Worm (Caenorhabditis elegans): ENCODE data around the gene K02E11.5.

Gene K02E11.5

DNA sequence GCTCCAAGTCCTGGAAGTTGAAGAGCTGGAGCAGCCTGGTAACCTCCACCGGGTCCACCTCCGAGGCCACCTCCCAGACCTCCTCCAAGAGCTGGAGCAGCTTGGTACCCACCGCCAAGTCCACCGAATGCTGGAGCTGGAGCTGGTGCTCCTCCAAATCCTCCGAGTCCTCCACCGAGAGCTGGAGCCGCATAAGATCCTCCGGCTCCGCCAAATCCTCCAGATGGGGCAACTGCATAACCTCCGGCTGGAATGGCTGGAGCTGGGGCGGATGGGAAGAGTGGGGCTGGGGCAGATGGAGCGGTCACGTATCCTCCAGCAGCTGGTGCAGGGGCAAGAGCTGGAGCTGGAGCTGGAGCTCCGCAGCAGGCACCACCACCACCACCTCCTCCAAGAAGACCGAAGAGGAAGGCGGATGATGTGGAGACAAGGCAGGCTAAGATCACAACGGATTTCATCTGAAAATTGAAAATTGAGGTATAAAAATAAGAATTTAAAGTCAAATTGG, 11.4 kb upstream of the K02E11.5 start, which contains the start of gene K02E11.10:
Gene K02E11.10, minus strand, starts transcription at position 458 of the 508 bp plus-strand sequence.
- TF ChIP-seq hmg-11 (tag; optimal IDR thresholded peaks at IDR 0.05) (no peak), ztf-11 (tag; optimal IDR thresholded peaks at IDR 0.05) (no peak), fos-1 (tag; optimal IDR thresholded peaks at IDR 0.05) (no peak), ceh-16 (tag; optimal IDR thresholded peaks at IDR 0.05) (no peak), ceh-28 (tag; optimal IDR thresholded peaks at IDR 0.05) (no peak), ama-1 (optimal IDR thresholded peaks at IDR 0.05) (no peak), fkh-10 (GFP tag; optimal IDR thresholded peaks at IDR 0.05) (no peak), pqm-1 (tag; optimal IDR thresholded peaks at IDR 0.05) (no peak), nhr-67 (tag; optimal IDR thresholded peaks at IDR 0.05) (no peak), nhr-76 (tag; optimal IDR thresholded peaks at IDR 0.05) (no peak), unc-62 (GFP tag; optimal IDR thresholded peaks at IDR 0.05) (no peak), nhr-43 (tag; optimal IDR thresholded peaks at IDR 0.05; ENCODE audit: poor library complexity, severe bottlenecking) (no peak)

DNA sequence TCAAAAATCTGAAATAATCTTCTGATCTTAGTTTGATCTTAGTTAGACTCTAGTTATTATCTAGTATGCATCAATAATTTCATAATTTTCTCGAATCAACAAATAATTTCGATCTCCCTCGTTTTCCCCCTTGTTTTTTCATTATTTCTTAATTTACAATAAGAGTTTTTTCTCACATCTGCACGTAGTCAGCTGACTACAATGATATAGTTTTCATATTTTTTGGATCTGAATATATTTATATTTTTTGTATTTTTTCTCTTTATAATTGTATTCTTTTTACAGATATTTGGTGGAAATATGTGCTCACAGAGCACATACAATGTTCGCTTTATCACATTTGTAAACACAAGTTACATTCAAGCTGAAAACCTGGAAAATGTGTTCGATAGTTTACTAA, 8.2 kb upstream of the K02E11.5 start, which contains the start of gene sre-7:
Gene sre-7, plus strand, starts transcription at position 301 of the 400 bp plus-strand sequence.
- TF ChIP-seq ztf-11 (tag; optimal IDR thresholded peaks at IDR 0.05) (no peak), ZK546.5 (tag; optimal IDR thresholded peaks at IDR 0.05) (no peak), zag-1 (tag; optimal IDR thresholded peaks at IDR 0.05) (no peak), nhr-11 (tag; optimal IDR thresholded peaks at IDR 0.05) (no peak), elt-2 (tag; optimal IDR thresholded peaks at IDR 0.05) (no peak), skn-1 (tag; optimal IDR thresholded peaks at IDR 0.05) (no peak), elt-3 (tag; optimal IDR thresholded peaks at IDR 0.05) (no peak), ceh-9 (tag; optimal IDR thresholded peaks at IDR 0.05) (no peak), sea-2 (GFP tag; optimal IDR thresholded peaks at IDR 0.05) (no peak), lin-39 (tag; optimal IDR thresholded peaks at IDR 0.05) (no peak), R02D3.7 (tag; optimal IDR thresholded peaks at IDR 0.05) (no peak), ama-1 (optimal IDR thresholded peaks at IDR 0.05) (no peak), nhr-67 (tag; optimal IDR thresholded peaks at IDR 0.05) (no peak), egl-27 (tag; optimal IDR thresholded peaks at IDR 0.05) (no peak), ceh-28 (tag; optimal IDR thresholded peaks at IDR 0.05) (no peak), elt-1 (tag; optimal IDR thresholded peaks at IDR 0.05) (no peak), ceh-82 (tag; optimal IDR thresholded peaks at IDR 0.05) (no peak)

DNA sequence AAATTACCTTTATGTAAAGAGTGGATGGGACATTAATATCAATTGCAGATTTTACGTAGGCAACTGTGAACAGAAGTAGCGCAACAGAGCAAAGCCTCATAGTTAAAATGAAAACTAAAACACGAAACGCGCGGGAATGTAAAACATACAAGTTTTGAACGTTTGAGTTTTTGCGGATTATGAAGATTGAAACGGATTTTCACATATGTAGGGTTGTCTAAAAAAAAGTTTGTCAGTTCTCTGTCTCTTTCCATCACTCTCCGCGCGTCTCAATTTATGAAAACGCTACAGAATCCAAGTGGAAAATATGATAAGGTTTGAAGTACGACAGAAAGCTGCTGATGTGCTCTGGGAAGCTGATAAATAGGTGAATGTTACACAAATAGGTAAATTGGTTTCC, 5.4 kb upstream of the K02E11.5 start, which contains the start of gene K02E11.3:
Gene K02E11.3, minus strand, starts transcription at position 101 of the 400 bp plus-strand sequence.
- no peak for TF ChIP-seq snpc-4 (tag; optimal IDR thresholded peaks at IDR 0.05)
- no peak for TF ChIP-seq ZK546.5 (tag; optimal IDR thresholded peaks at IDR 0.05)

DNA sequence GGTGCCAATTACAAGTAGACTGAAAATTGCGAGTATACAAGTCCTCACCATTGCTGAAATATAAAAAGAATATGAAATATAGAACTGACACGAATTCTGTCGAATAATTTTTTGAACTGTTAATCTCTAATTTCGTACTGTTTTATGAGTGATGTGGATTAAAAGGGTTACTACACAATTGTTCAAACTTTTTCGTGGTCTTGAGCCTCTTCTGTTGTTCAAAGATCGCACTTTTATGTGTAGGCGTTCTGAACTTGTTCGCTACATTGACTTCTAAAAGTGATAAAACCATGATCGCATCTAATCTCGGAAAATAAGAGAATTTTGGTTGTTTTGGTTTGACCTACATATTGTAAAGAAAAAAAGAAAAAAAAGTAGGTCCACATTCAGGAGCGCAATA, 4.1 kb upstream of the K02E11.5 start, which contains the start of gene K02E11.4:
Gene K02E11.4, minus strand, starts transcription at position 101 of the 400 bp plus-strand sequence.
- TF ChIP-seq pha-4 (tag; optimal IDR thresholded peaks at IDR 0.05) (no peak), ztf-11 (tag; optimal IDR thresholded peaks at IDR 0.05) (no peak), nfya-1 (tag; optimal IDR thresholded peaks at IDR 0.05; ENCODE audit: insufficient read depth) (no peak), aly-2 (tag; optimal IDR thresholded peaks at IDR 0.05) (no peak), skn-1 (tag; optimal IDR thresholded peaks at IDR 0.05) (no peak), ztf-4 (tag; optimal IDR thresholded peaks at IDR 0.05) (no peak), sea-2 (GFP tag; optimal IDR thresholded peaks at IDR 0.05) (no peak), nhr-67 (tag; optimal IDR thresholded peaks at IDR 0.05) (no peak), snpc-4 (tag; optimal IDR thresholded peaks at IDR 0.05) (no peak), lin-15B (tag; optimal IDR thresholded peaks at IDR 0.05) (no peak), nhr-77 (tag; optimal IDR thresholded peaks at IDR 0.05) (no peak), nhr-237 (tag; optimal IDR thresholded peaks at IDR 0.05) (no peak), egl-27 (tag; optimal IDR thresholded peaks at IDR 0.05) (no peak), ceh-16 (tag; optimal IDR thresholded peaks at IDR 0.05) (no peak), mdl-1 (tag; optimal IDR thresholded peaks at IDR 0.05) (no peak), ceh-9 (tag; optimal IDR thresholded peaks at IDR 0.05) (no peak), elt-2 (tag; optimal IDR thresholded peaks at IDR 0.05) (no peak), nhr-12 (tag; optimal IDR thresholded peaks at IDR 0.05) (no peak), nhr-43 (tag; optimal IDR thresholded peaks at IDR 0.05; ENCODE audit: poor library complexity, severe bottlenecking) (no peak)

DNA sequence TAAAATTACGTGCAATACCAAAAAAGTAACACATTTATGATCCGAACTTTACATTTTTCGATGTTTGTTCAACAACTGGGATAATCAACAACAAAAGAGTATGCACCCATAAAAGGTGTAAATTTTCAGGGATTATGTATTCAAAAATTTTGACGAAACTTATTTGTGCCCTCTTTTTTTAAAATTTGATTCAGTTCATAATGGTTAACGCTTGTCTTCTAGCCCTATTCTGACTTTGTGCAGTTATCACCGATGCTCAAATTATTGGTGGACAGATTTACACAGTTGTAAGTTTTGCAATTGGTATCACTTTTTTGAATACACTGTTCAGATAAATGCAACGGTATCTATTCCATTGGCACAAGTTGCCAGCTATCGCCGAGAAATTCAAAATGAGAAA, 3.5 kb upstream of the K02E11.5 start, which contains the start of gene K02E11.6:
Gene K02E11.6, plus strand, starts transcription at position 149 of the 400 bp plus-strand sequence.
- TF ChIP-seq egl-5 (tag; optimal IDR thresholded peaks at IDR 0.05) (no peak), lin-15B (tag; optimal IDR thresholded peaks at IDR 0.05) (no peak), mml-1 (tag; optimal IDR thresholded peaks at IDR 0.05) (no peak), egl-27 (tag; optimal IDR thresholded peaks at IDR 0.05) (no peak), nfya-1 (tag; optimal IDR thresholded peaks at IDR 0.05; ENCODE audit: insufficient read depth) (no peak), aly-2 (tag; optimal IDR thresholded peaks at IDR 0.05) (no peak), nhr-77 (tag; optimal IDR thresholded peaks at IDR 0.05) (no peak), elt-1 (tag; optimal IDR thresholded peaks at IDR 0.05) (no peak), unc-62 (GFP tag; optimal IDR thresholded peaks at IDR 0.05) (no peak), mdl-1 (tag; optimal IDR thresholded peaks at IDR 0.05) (no peak)
